Fruit fly (Drosophila melanogaster) whole organism, pupa: Measurements from ENCODE around the gene hid.

ENCODE experiments used
- CG12605 ChIP-seq: fragments of 200-800 bp; sonication (Bioruptor generic); IDR thresholded peaks from 2 replicates; pipeline ENCODE4 v1.3.6; 2022; ENCODE audit warnings: missing biosample characterization, missing genetic modification characterization
- CG13204 ChIP-seq: fragments of 200-800 bp; sonication (Bioruptor generic); optimal IDR thresholded peaks from 2 replicates; lab custom pipeline; 2018; ENCODE audit warnings: missing biosample characterization, mild to moderate bottlenecking, missing genetic modification characterization, moderate library complexity
- CG14655 ChIP-seq: fragments of 200-800 bp; sonication (Bioruptor generic); optimal IDR thresholded peaks from 3 replicates; lab custom pipeline; 2017; ENCODE audit warnings: mild to moderate bottlenecking, missing biosample characterization, missing genetic modification reagents, missing genetic modification characterization
- CG15710 ChIP-seq: fragments of 200-800 bp; sonication (Bioruptor generic); optimal IDR thresholded peaks from 2 replicates; lab custom pipeline; 2018; ENCODE audit warnings: missing biosample characterization, mild to moderate bottlenecking, missing genetic modification characterization, moderate library complexity
- CG17806 ChIP-seq: fragments of 200-800 bp; sonication (Bioruptor generic); optimal IDR thresholded peaks from 2 replicates; lab custom pipeline; 2018; ENCODE audit warnings: missing biosample characterization, mild to moderate bottlenecking, missing genetic modification characterization, moderate library complexity
- CG32121 ChIP-seq: fragments of 200-800 bp; sonication (Bioruptor generic); IDR thresholded peaks from 2 replicates; pipeline ENCODE4 v1.3.6; 2022; ENCODE audit warnings: missing biosample characterization, missing genetic modification characterization
- CG34367 ChIP-seq: fragments of 200-800 bp; sonication (Bioruptor generic); optimal IDR thresholded peaks from 2 replicates; lab custom pipeline; 2018; ENCODE audit warnings: missing biosample characterization, mild to moderate bottlenecking, missing genetic modification characterization
- CG8159 ChIP-seq: fragments of 200-800 bp; sonication (Bioruptor generic); optimal IDR thresholded peaks from 3 replicates; lab custom pipeline; 2018; ENCODE audit warnings: missing biosample characterization, mild to moderate bottlenecking, missing genetic modification characterization, moderate library complexity
- EcR ChIP-seq: fragments of 200-800 bp; sonication (Bioruptor generic); optimal IDR thresholded peaks from 3 replicates; lab custom pipeline; 2019; ENCODE audit warnings: missing biosample characterization, missing genetic modification characterization, mild to moderate bottlenecking, moderate library complexity, missing genetic modification reagents
- Pif1A ChIP-seq: fragments of 200-800 bp; sonication (Bioruptor generic); optimal IDR thresholded peaks from 3 replicates; lab custom pipeline; 2016; ENCODE audit warnings: missing biosample characterization, missing genetic modification characterization
- Snoo ChIP-seq: fragments of 200-800 bp; sonication (Bioruptor generic); optimal IDR thresholded peaks from 3 replicates; lab custom pipeline; 2017; ENCODE audit warnings: missing biosample characterization, mild to moderate bottlenecking, missing genetic modification characterization, inconsistent platforms
- rn ChIP-seq: fragments of 200-800 bp; sonication (Bioruptor generic); IDR thresholded peaks from 2 replicates; pipeline ENCODE4 v1.3.6; 2022; ENCODE audit warnings: missing biosample characterization, missing genetic modification characterization

DNA sequence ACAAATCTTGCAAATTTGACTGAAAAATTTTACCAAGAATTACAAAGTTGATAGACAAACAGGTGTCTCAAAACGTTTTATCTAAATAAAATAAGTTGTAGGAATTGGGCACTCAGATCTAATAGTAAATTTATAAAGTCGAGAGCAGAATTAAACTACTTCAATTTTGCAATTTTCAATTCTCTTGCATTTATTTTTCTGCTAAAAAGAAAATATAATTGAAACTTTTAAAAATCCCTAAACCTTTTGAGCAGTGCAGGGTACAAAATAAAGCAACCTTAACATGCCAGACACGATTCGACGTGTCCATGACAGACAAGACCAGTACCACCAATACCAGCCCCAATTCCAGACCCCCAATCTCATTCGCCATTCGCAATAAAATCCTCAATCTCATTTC, 8.2 kb upstream of the hid start:
- TF ChIP-seq CG8159 (tag; lab: Kevin White, UChicago) (peak; percentile 65), CG15710 (tag; lab: Kevin White, UChicago) (peak; percentile 25), CG32121 (GFP tag; lab: Robert Waterston, UW) (no peak), Snoo (tag; lab: Kevin White, UChicago) (no peak), CG12605 (GFP tag; lab: Robert Waterston, UW) (no peak), CG13204 (GFP tag; lab: Kevin White, UChicago) (no peak), Pif1A (GFP tag; lab: Kevin White, UChicago) (no peak), rn (no peak), CG34367 (tag; lab: Kevin White, UChicago) (no peak), CG17806 (tag; lab: Kevin White, UChicago) (peak; percentile 25), EcR (GFP tag; lab: Kevin White, UChicago) (no peak), CG14655 (GFP tag; lab: Kevin White, UChicago) (no peak)
